Worm (Caenorhabditis elegans) whole organism, early embryonic: ENCODE data around the gene F59F5.7.

ENCODE experiments used
- ama-1 ChIP-seq: fragments of 150-350 bp; optimal IDR thresholded peaks from 2 replicates; lab custom pipeline; 2014
- ceh-36 ChIP-seq: sonication (generic microtip); optimal IDR thresholded peaks from 2 replicates; lab custom pipeline; 2016; ENCODE audit warnings: missing genetic modification characterization, inconsistent platforms, missing compliant biosample characterization
- hmg-4 ChIP-seq: fragments of 200-800 bp; sonication (Bioruptor generic); optimal IDR thresholded peaks from 2 replicates; lab custom pipeline; 2018; ENCODE audit warnings: mild to moderate bottlenecking, missing genetic modification characterization, missing compliant biosample characterization
- pes-1 ChIP-seq: fragments of 200-800 bp; sonication (Bioruptor generic); IDR thresholded peaks from 2 replicates; pipeline ENCODE4 v1.3.6; 2022; ENCODE audit warnings: missing genetic modification reagents, missing genetic modification characterization, missing compliant biosample characterization

DNA sequence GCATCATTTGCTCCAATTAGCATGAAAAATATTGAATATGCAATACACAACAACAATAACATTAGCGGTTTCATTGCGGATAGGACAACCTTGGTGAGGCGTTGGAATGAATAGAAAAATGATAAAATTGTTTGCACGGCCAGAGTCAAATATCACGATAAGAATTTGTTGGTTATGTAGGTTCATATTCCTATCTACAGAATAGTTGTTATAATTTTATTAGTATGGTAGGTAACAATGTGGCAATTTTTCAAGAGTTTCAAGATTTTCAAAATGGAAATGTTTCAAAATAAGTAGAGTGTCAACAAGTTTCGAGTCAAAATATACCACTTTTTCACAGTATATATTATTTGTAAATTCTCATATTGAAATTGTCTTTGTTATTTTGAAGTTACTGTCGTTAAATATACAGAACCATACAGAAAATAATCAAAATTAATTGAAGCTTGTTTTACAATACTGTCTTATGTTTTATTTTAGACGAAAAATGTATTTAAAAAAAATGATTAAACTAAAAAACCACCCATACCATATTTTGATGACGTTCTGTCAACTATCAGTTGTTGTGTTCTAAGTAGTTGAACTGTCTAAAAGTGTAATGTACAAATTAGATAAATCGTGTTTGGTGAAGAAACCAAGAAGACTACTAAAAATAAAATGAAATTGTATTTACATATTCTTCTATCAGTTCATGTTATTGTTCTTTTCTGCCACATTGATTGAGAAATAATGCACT, 16.8 kb upstream of the F59F5.7 start, which contains the start of the genes F59F5.3 and F59F5.4:
- TF ChIP-seq pes-1 (GFP tag; lab: Robert Waterston, UW) = no peak
- TF ChIP-seq ama-1 (lab: Kevin White, UChicago) = no peak
- no peak for TF ChIP-seq ceh-36
- TF ChIP-seq hmg-4 (GFP tag; lab: Kevin White, UChicago) = no peak
